Worm (Caenorhabditis elegans) whole organism, L1 larva: ENCODE results near the gene T01D1.5.

Experiments
- C04F5.9 ChIP-seq: sonication (generic microtip); optimal IDR thresholded peaks from 2 replicates; lab custom pipeline; 2016; ENCODE audit warnings: missing genetic modification characterization, missing compliant biosample characterization
- Y116A8C.19 ChIP-seq: sonication (generic microtip); optimal IDR thresholded peaks from 2 replicates; lab custom pipeline; 2016; ENCODE audit warnings: missing compliant biosample characterization, missing genetic modification characterization, borderline replicate concordance
- aha-1 ChIP-seq: fragments of 150-350 bp; optimal IDR thresholded peaks from 2 replicates; lab custom pipeline; 2014; ENCODE audit warnings: missing biosample characterization, missing genetic modification characterization
- aly-2 ChIP-seq: fragments of 150-350 bp; optimal IDR thresholded peaks from 2 replicates; lab custom pipeline; 2014; ENCODE audit warnings: missing biosample characterization, missing genetic modification characterization
- ama-1 ChIP-seq: fragments of 150-350 bp; optimal IDR thresholded peaks from 2 replicates; lab custom pipeline; 2014
- ceh-63 ChIP-seq: fragments of 200-800 bp; sonication (Bioruptor generic); optimal IDR thresholded peaks from 2 replicates; lab custom pipeline; 2018; ENCODE audit warnings: mild to moderate bottlenecking, missing genetic modification characterization, missing compliant biosample characterization
- ceh-8 ChIP-seq: fragments of 200-800 bp; sonication (Bioruptor generic); optimal IDR thresholded peaks from 2 replicates; lab custom pipeline; 2018; ENCODE audit warnings: mild to moderate bottlenecking, missing genetic modification characterization, moderate library complexity, missing compliant biosample characterization
- ces-1 ChIP-seq: fragments of 150-350 bp; optimal IDR thresholded peaks from 2 replicates; lab custom pipeline; 2014; ENCODE audit warnings: missing biosample characterization, missing genetic modification reagents, missing genetic modification characterization
- dpl-1 ChIP-seq, 3 experiments: fragments of 150-350 bp in 2 of 3; sonication (generic microtip) in 1 of 3; optimal IDR thresholded peaks; 2 replicates each; lab custom pipeline; 2014 to 2017; ENCODE audit warnings: missing biosample characterization in 3 of 3, missing genetic modification characterization in 3 of 3, missing genetic modification reagents in 3 of 3
- efl-1 ChIP-seq, 4 experiments: fragments of 150-350 bp; optimal IDR thresholded peaks in 3 of 4; peaks in 1 of 4; 1 replicate in 1 of 4; 2 replicates in 3 of 4; lab custom pipeline; 2014; ENCODE audit warnings: missing biosample characterization in 2 of 4, missing genetic modification characterization in 2 of 4, missing genetic modification reagents in 2 of 4
- efl-3 ChIP-seq: fragments of 200-800 bp; sonication (Bioruptor generic); optimal IDR thresholded peaks from 2 replicates; lab custom pipeline; 2018; ENCODE audit warnings: mild to moderate bottlenecking, missing genetic modification characterization, missing compliant biosample characterization
- elt-2 ChIP-seq: sonication (generic microtip); optimal IDR thresholded peaks from 2 replicates; lab custom pipeline; 2016; ENCODE audit warnings: missing genetic modification characterization, mild to moderate bottlenecking, inconsistent platforms, missing compliant biosample characterization, missing genetic modification reagents
- elt-3 ChIP-seq, 6 experiments: fragments of 150-350 bp in 1 of 6; sonication (generic microtip); optimal IDR thresholded peaks; 2 replicates each; lab custom pipeline; 2017 to 2018; ENCODE audit warnings: missing biosample characterization in 6 of 6, missing genetic modification characterization in 6 of 6, inconsistent platforms in 1 of 6
- ets-5 ChIP-seq: fragments of 200-800 bp; sonication (Bioruptor generic); IDR thresholded peaks from 2 replicates; pipeline ENCODE4 v1.3.6; 2022; ENCODE audit warnings: missing genetic modification characterization, missing compliant biosample characterization
- fkh-10 ChIP-seq: sonication (generic microtip); optimal IDR thresholded peaks from 2 replicates; lab custom pipeline; 2017; ENCODE audit warnings: missing biosample characterization, missing genetic modification reagents, missing genetic modification characterization
- fkh-4 ChIP-seq: sonication (generic microtip); optimal IDR thresholded peaks from 2 replicates; lab custom pipeline; 2016; ENCODE audit warnings: missing compliant biosample characterization, missing genetic modification characterization, borderline replicate concordance
- fkh-8 ChIP-seq: sonication (generic microtip); optimal IDR thresholded peaks from 2 replicates; lab custom pipeline; 2016; ENCODE audit warnings: mild to moderate bottlenecking, missing genetic modification characterization, missing compliant biosample characterization
- hlh-17 ChIP-seq: fragments of 200-800 bp; sonication (Bioruptor generic); optimal IDR thresholded peaks from 2 replicates; lab custom pipeline; 2018; ENCODE audit warnings: missing genetic modification characterization, mild to moderate bottlenecking, missing compliant biosample characterization, moderate library complexity, borderline replicate concordance
- hpl-2 ChIP-seq: fragments of 150-350 bp; optimal IDR thresholded peaks from 2 replicates; lab custom pipeline; 2014; ENCODE audit warnings: missing biosample characterization, missing genetic modification reagents, missing genetic modification characterization
- irx-1 ChIP-seq: sonication (generic microtip); optimal IDR thresholded peaks from 2 replicates; lab custom pipeline; 2016; ENCODE audit warnings: missing genetic modification characterization, missing compliant biosample characterization
- lsy-2 ChIP-seq, 2 experiments: fragments of 150-350 bp; optimal IDR thresholded peaks; 2 replicates each; lab custom pipeline; 2014; ENCODE audit warnings: missing biosample characterization in 2 of 2, missing genetic modification characterization in 2 of 2
- mep-1 ChIP-seq: fragments of 150-350 bp; optimal IDR thresholded peaks from 2 replicates; lab custom pipeline; 2014; ENCODE audit warnings: missing biosample characterization, missing genetic modification characterization
- nhr-11 ChIP-seq: fragments of 150-350 bp; optimal IDR thresholded peaks from 2 replicates; lab custom pipeline; 2014; ENCODE audit warnings: missing biosample characterization, missing genetic modification characterization
- nhr-237 ChIP-seq: fragments of 150-350 bp; optimal IDR thresholded peaks from 2 replicates; lab custom pipeline; 2014; ENCODE audit warnings: missing biosample characterization, missing genetic modification characterization
- nhr-71 ChIP-seq: sonication (generic microtip); optimal IDR thresholded peaks from 2 replicates; lab custom pipeline; 2016; ENCODE audit warnings: mild to moderate bottlenecking, missing genetic modification characterization, moderate library complexity, missing compliant biosample characterization
- nhr-76 ChIP-seq: sonication (generic microtip); optimal IDR thresholded peaks from 2 replicates; lab custom pipeline; 2017; ENCODE audit warnings: missing biosample characterization, missing genetic modification characterization
- nhr-77 ChIP-seq: fragments of 150-350 bp; optimal IDR thresholded peaks from 2 replicates; lab custom pipeline; 2014; ENCODE audit warnings: missing biosample characterization, missing genetic modification characterization
- nhr-84 ChIP-seq: sonication (generic microtip); optimal IDR thresholded peaks from 2 replicates; lab custom pipeline; 2017; ENCODE audit warnings: missing biosample characterization, missing genetic modification characterization
- nhr-85 ChIP-seq: sonication (generic microtip); peaks from one replicate; lab custom pipeline; 2016; ENCODE audit warnings: missing genetic modification characterization, inconsistent platforms, missing compliant biosample characterization
- nhr-90 ChIP-seq: sonication (generic microtip); optimal IDR thresholded peaks from 2 replicates; lab custom pipeline; 2016; ENCODE audit warnings: mild to moderate bottlenecking, missing genetic modification characterization, missing compliant biosample characterization; ENCODE audit not compliant: poor library complexity
- pag-3 ChIP-seq: sonication (generic microtip); optimal IDR thresholded peaks from 2 replicates; lab custom pipeline; 2017; ENCODE audit warnings: missing genetic modification characterization, mild to moderate bottlenecking, missing compliant biosample characterization, antibody characterized with exemption, borderline replicate concordance; ENCODE audit not compliant: insufficient read depth
- rnt-1 ChIP-seq: sonication (generic microtip); optimal IDR thresholded peaks from 2 replicates; lab custom pipeline; 2016; ENCODE audit warnings: mild to moderate bottlenecking, missing genetic modification characterization, moderate library complexity, missing compliant biosample characterization
- skn-1 ChIP-seq: fragments of 150-350 bp; optimal IDR thresholded peaks from 2 replicates; lab custom pipeline; 2014; ENCODE audit warnings: missing biosample characterization, missing genetic modification characterization
- snpc-4 ChIP-seq: fragments of 150-350 bp; optimal IDR thresholded peaks from 2 replicates; lab custom pipeline; 2014; ENCODE audit warnings: missing biosample characterization, missing genetic modification characterization
- swsn-7 ChIP-seq: sonication (generic microtip); optimal IDR thresholded peaks from 2 replicates; lab custom pipeline; 2016; ENCODE audit warnings: missing genetic modification characterization, missing compliant biosample characterization
- unc-130 ChIP-seq: fragments of 150-350 bp; optimal IDR thresholded peaks from 2 replicates; lab custom pipeline; 2017; ENCODE audit warnings: missing biosample characterization, missing genetic modification characterization, inconsistent platforms
- unc-30 ChIP-seq: sonication (generic microtip); optimal IDR thresholded peaks from 2 replicates; lab custom pipeline; 2017; ENCODE audit warnings: missing biosample characterization, missing genetic modification characterization
- unc-98 ChIP-seq: fragments of 200-800 bp; sonication (Bioruptor generic); IDR thresholded peaks from 2 replicates; pipeline ENCODE4 v1.3.6; 2022; ENCODE audit warnings: missing genetic modification characterization, missing compliant biosample characterization
- zag-1 ChIP-seq: fragments of 150-350 bp; optimal IDR thresholded peaks from 2 replicates; lab custom pipeline; 2014; ENCODE audit warnings: missing biosample characterization, missing genetic modification characterization
- zip-4 ChIP-seq: fragments of 200-800 bp; sonication (Bioruptor generic); optimal IDR thresholded peaks from 2 replicates; lab custom pipeline; 2018; ENCODE audit warnings: mild to moderate bottlenecking, missing genetic modification characterization, moderate library complexity, missing compliant biosample characterization
- ztf-11 ChIP-seq, 2 experiments: sonication (generic microtip); optimal IDR thresholded peaks; 2 replicates each; lab custom pipeline; 2016 to 2017; ENCODE audit warnings: missing genetic modification characterization in 2 of 2, missing biosample characterization in 1 of 2, missing compliant biosample characterization in 1 of 2
- ztf-4 ChIP-seq: fragments of 150-350 bp; optimal IDR thresholded peaks from 2 replicates; lab custom pipeline; 2014; ENCODE audit warnings: missing biosample characterization, missing genetic modification characterization

T01D1.5 gene

DNA sequence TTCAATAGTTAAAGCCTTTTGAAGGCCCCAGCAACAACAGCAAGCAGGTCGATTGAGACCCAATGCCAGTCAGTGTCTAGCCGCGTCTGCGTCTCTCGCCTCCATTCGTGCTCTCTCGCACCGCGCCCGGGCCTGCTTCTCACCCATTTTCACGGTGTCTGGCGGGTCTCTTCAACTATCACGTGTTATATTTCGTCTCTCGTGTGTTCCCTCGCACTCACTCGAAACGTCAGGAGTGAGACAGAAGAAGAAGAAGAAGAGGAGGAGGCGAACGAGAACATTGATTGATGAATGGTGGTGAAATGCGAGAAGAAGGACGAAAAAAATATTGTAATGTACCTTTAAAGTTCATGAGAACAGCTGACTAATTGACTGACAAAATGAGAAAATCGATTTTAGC, 32.3 kb upstream of the T01D1.5 start (continued):
- TF ChIP-seq ztf-4 (tag; lab: Kevin White, UChicago) (peak; percentile 83), ceh-8 (GFP tag; lab: Kevin White, UChicago) (no peak)

DNA sequence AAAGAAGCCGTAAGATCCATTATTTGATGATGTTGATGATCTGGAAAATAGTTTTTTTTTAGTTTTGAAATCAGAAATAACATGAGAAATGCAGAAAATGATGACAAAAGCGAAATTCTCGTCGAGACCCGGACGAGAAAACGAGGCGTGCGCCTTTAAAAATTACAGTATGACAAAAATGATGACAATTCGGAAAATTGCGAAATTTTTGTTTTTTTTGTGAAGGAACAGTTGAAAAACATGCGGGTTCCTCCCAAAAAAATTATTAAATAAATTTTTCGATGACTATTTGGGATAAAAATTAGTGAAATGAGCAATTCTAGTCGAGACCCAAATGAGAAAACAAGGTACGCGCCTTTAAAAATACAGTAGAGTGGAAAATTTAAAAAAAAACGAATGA, 31.7 kb upstream of the T01D1.5 start, which contains the start of gene ubxn-3:
ubxn-3 (minus strand) TSS at position 66 of the 400 bp plus-strand sequence.
- TF ChIP-seq snpc-4 (tag; lab: Kevin White, UChicago) = no peak
- no peak for TF ChIP-seq elt-3 (tag; optimal IDR thresholded peaks at IDR 0.05; lab: Kevin White, UChicago)
- peak; percentile 87 for TF ChIP-seq skn-1
- no peak for TF ChIP-seq ets-5 (GFP tag; lab: Robert Waterston, UW)
- TF ChIP-seq hlh-17 (GFP tag; lab: Kevin White, UChicago) = no peak
- no peak for TF ChIP-seq Y116A8C.19 (tag; lab: Kevin White, UChicago)

DNA sequence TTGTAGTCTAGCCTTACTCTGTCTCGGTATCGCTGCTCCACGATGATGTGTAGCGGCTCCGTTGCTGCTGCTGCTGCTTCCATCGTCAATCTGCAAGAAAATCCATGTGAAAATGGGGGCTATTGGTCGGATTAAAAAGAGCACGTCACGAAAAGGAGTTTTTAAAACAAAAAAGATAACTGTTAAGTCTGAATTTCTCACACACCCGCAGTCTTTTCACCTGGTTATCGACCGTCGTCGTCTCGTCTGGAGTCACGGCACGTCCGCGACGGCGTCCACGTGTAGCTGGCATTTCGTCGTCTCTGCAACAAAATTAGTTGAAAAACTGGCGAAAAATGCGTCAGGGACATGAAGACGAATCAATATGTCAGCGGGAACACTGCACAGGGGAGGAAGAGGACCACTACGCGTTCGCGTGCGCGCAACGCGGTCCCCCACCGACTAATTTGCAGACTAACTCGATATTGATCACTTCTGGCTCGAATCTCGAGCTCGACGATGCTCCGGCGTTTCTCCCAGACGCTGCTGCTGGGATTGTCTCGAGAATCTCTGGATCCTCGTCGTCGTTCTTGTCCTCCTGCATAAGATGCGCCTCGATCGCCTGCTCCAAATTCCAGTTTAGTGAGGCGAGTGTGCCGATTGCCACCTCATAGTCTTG, 31.1 kb upstream of the T01D1.5 start:
- TF ChIP-seq C04F5.9 = no peak
- TF ChIP-seq efl-1 (optimal IDR thresholded peaks at IDR 0.05; lab: Kevin White, UChicago) = no peak
- peak in 1 of 2 experiments; percentile 56 for TF ChIP-seq efl-1 (GFP tag; optimal IDR thresholded peaks at IDR 0.05 in 1 of 2; lab: Kevin White, UChicago)

DNA sequence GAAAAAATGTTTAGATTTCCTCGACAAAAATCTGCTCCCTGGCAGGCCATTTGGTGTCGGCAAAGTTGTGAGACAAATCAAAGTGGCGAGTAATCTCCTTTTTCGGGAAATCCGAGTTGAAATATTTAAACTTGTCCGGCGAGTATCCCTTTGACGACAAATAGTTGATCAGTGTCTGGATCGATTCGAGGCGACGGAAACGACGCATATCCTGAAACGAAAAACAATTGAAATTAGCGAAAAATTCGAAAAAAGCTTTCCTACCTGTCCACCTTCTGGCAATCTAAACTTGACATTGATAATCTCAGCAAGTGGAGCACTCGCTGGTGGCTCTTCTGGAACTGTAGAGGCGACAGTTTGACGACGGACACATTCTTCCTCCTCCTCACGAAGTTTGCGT, 28.4 kb upstream of the T01D1.5 start:
- TF ChIP-seq nhr-85 (tag; lab: Kevin White, UChicago) (peak; percentile 25), fkh-4 (tag; lab: Kevin White, UChicago) (no peak)

DNA sequence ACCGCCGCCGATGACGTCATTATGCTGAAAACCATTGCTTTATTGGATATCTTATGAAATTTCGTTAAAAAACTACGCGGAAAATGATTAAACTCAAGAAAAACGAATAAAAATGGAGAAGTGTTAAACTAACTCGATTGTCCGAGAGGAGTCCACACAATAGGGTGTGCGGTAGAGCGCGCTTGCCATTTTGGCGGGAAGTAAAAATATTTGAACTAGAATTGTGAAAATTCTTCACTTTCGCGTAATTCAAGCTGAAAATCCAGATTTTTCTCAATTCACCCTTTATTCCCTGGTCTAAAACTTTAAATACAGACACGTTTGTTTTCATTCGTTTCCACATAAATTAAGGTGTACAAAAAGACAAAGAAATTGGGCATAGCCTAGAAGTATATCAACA, 27.7 kb upstream of the T01D1.5 start, which contains the start of gene F48A11.4:
F48A11.4 (minus strand) TSS at position 24 of the 400 bp plus-strand sequence.
- TF ChIP-seq mep-1 (tag; lab: Kevin White, UChicago) (peak; percentile 96), efl-3 (GFP tag; lab: Kevin White, UChicago) (peak; percentile 64), swsn-7 (tag; lab: Kevin White, UChicago) (peak; percentile 95), fkh-10 (GFP tag; lab: Kevin White, UChicago) (peak; percentile 78), unc-130 (peak; percentile 97), nhr-71 (tag; lab: Kevin White, UChicago) (peak; percentile 97), nhr-237 (tag; lab: Kevin White, UChicago) (peak; percentile 82), nhr-90 (peak; percentile 97), ceh-63 (no peak), zip-4 (GFP tag; lab: Kevin White, UChicago) (peak; percentile 90), aha-1 (peak; percentile 81), nhr-76 (no peak), ztf-11 (tag; optimal IDR thresholded peaks at IDR 0.05; lab: Kevin White, UChicago) (peak; percentile 67 to 86), dpl-1 (GFP tag; optimal IDR thresholded peaks at IDR 0.05; lab: Kevin White, UChicago) (peak; percentile 99 to 100 (median 100)), rnt-1 (tag; lab: Kevin White, UChicago) (peak; percentile 98), pag-3 (tag; lab: Kevin White, UChicago) (no peak), nhr-77 (tag; lab: Kevin White, UChicago) (peak; percentile 93), ama-1 (lab: Kevin White, UChicago) (peak; percentile 86), unc-30 (tag; lab: Kevin White, UChicago) (peak; percentile 17), ztf-4 (tag; lab: Kevin White, UChicago) (peak; percentile 89), nhr-11 (tag; lab: Kevin White, UChicago) (peak; percentile 91), hlh-17 (GFP tag; lab: Kevin White, UChicago) (no peak), nhr-84 (tag; lab: Kevin White, UChicago) (no peak), elt-2 (tag; lab: Kevin White, UChicago) (peak; percentile 82), zag-1 (tag; lab: Kevin White, UChicago) (peak; percentile 54), lsy-2 (tag; optimal IDR thresholded peaks at IDR 0.05; lab: Kevin White, UChicago) (peak; percentile 93 to 94), ets-5 (GFP tag; lab: Robert Waterston, UW) (no peak), fkh-8 (tag; lab: Kevin White, UChicago) (peak; percentile 95), hpl-2 (GFP tag; lab: Kevin White, UChicago) (peak; percentile 82), irx-1 (peak; percentile 91), aly-2 (tag; lab: Kevin White, UChicago) (peak; percentile 88), ces-1 (no peak), efl-1 (optimal IDR thresholded peaks at IDR 0.05; lab: Kevin White, UChicago) (peak; percentile 100), efl-1 (GFP tag; optimal IDR thresholded peaks at IDR 0.05 in 1 of 2; lab: Kevin White, UChicago) (peak; percentile 100), unc-98 (GFP tag; lab: Robert Waterston, UW) (peak; percentile 78)
